Fruit fly (Drosophila melanogaster) whole organism, embryonic: Measurements from ENCODE around the gene pygo.
A peak's percentile ranks its signal among the peaks of the same experiment; 100 is the strongest.

Experiments
- B-H1 ChIP-seq: fragments of 200-800 bp; sonication (Bioruptor generic); IDR thresholded peaks from 3 replicates; pipeline ENCODE4 v1.3.6; 2022; ENCODE audit warnings: missing biosample characterization, missing genetic modification characterization
- Bdp1 ChIP-seq: fragments of 200-800 bp; sonication (Bioruptor generic); optimal IDR thresholded peaks from 3 replicates; lab custom pipeline; 2016; ENCODE audit warnings: missing biosample characterization, missing genetic modification characterization
- CG10267 ChIP-seq: fragments of 200-800 bp; sonication (Bioruptor generic); optimal IDR thresholded peaks from 2 replicates; lab custom pipeline; 2018; ENCODE audit warnings: missing biosample characterization, mild to moderate bottlenecking, missing genetic modification characterization, moderate library complexity
- CG10654 ChIP-seq: fragments of 200-800 bp; sonication (Bioruptor generic); optimal IDR thresholded peaks from 2 replicates; lab custom pipeline; 2016; ENCODE audit warnings: missing biosample characterization, missing genetic modification characterization
- CG10979 ChIP-seq: fragments of 200-800 bp; sonication (Bioruptor generic); optimal IDR thresholded peaks from 2 replicates; lab custom pipeline; 2018; ENCODE audit warnings: missing biosample characterization, mild to moderate bottlenecking, missing genetic modification characterization, moderate library complexity
- CG11093 ChIP-seq: fragments of 200-800 bp; sonication (Bioruptor generic); IDR thresholded peaks from 3 replicates; pipeline ENCODE4 v1.3.6; 2022; ENCODE audit warnings: missing biosample characterization, missing genetic modification characterization
- CG11695 ChIP-seq: fragments of 200-800 bp; sonication (Bioruptor generic); IDR thresholded peaks from 3 replicates; pipeline ENCODE4 v1.3.6; 2022; ENCODE audit warnings: missing biosample characterization, missing genetic modification characterization
- CG12299 ChIP-seq: fragments of 200-800 bp; sonication (Bioruptor generic); optimal IDR thresholded peaks from 2 replicates; lab custom pipeline; 2018; ENCODE audit warnings: missing biosample characterization, mild to moderate bottlenecking, missing genetic modification characterization
- CG12744 ChIP-seq: fragments of 200-800 bp; sonication (Bioruptor generic); optimal IDR thresholded peaks from 2 replicates; lab custom pipeline; 2016; ENCODE audit warnings: missing biosample characterization, missing genetic modification characterization
- CG12942 ChIP-seq: fragments of 200-800 bp; sonication (Bioruptor generic); optimal IDR thresholded peaks from 3 replicates; lab custom pipeline; 2016; ENCODE audit warnings: missing biosample characterization, missing genetic modification characterization
- CG13296 ChIP-seq: fragments of 200-800 bp; sonication (Bioruptor generic); optimal IDR thresholded peaks from 3 replicates; lab custom pipeline; 2018; ENCODE audit warnings: missing biosample characterization, mild to moderate bottlenecking, missing genetic modification characterization
- CG14050 ChIP-seq: fragments of 200-800 bp; sonication (Bioruptor generic); IDR thresholded peaks from 3 replicates; pipeline ENCODE4 v1.3.6; 2022; ENCODE audit warnings: missing biosample characterization, missing genetic modification characterization
- CG15479 ChIP-seq: fragments of 200-800 bp; sonication (Bioruptor generic); optimal IDR thresholded peaks from 3 replicates; lab custom pipeline; 2019; ENCODE audit warnings: missing biosample characterization, mild to moderate bottlenecking, missing genetic modification characterization, moderate library complexity
- CG1647 ChIP-seq: fragments of 200-800 bp; sonication (Bioruptor generic); optimal IDR thresholded peaks from 3 replicates; lab custom pipeline; 2016; ENCODE audit warnings: missing biosample characterization, missing genetic modification characterization
- CG16815 ChIP-seq: fragments of 200-800 bp; sonication (Bioruptor generic); optimal IDR thresholded peaks from 3 replicates; lab custom pipeline; 2017; ENCODE audit warnings: missing biosample characterization, mild to moderate bottlenecking, missing genetic modification characterization
- CG16863 ChIP-seq: fragments of 200-800 bp; sonication (Bioruptor generic); optimal IDR thresholded peaks from 3 replicates; lab custom pipeline; 2016; ENCODE audit warnings: missing biosample characterization, missing genetic modification characterization
- CG17186 ChIP-seq: fragments of 200-800 bp; sonication (Bioruptor generic); optimal IDR thresholded peaks from 3 replicates; lab custom pipeline; 2017; ENCODE audit warnings: missing biosample characterization, missing genetic modification reagents, missing genetic modification characterization
- CG17328 ChIP-seq: fragments of 200-800 bp; sonication (Bioruptor generic); IDR thresholded peaks from 2 replicates; pipeline ENCODE4 v1.3.6; 2022; ENCODE audit warnings: missing biosample characterization, missing genetic modification characterization
- CG2889 ChIP-seq: fragments of 200-800 bp; sonication (Bioruptor generic); IDR thresholded peaks from 3 replicates; pipeline ENCODE4 v1.3.6; 2022; ENCODE audit warnings: missing biosample characterization, missing genetic modification characterization
- CG3995 ChIP-seq: fragments of 200-800 bp; sonication (Bioruptor generic); optimal IDR thresholded peaks from 3 replicates; lab custom pipeline; 2016; ENCODE audit warnings: missing biosample characterization, missing genetic modification characterization
- CG4404 ChIP-seq: fragments of 200-800 bp; sonication (Bioruptor generic); IDR thresholded peaks from 2 replicates; pipeline ENCODE4 v1.3.6; 2022; ENCODE audit warnings: missing biosample characterization, missing genetic modification characterization
- CG4730 ChIP-seq: fragments of 200-800 bp; sonication (Bioruptor generic); IDR thresholded peaks from 2 replicates; pipeline ENCODE4 v1.3.6; 2022; ENCODE audit warnings: missing biosample characterization, missing genetic modification characterization
- CG4820 ChIP-seq: fragments of 200-800 bp; sonication (Bioruptor generic); optimal IDR thresholded peaks from 3 replicates; lab custom pipeline; 2016; ENCODE audit warnings: missing biosample characterization, missing genetic modification characterization
- CG6272 ChIP-seq: fragments of 200-800 bp; sonication (Bioruptor generic); IDR thresholded peaks from 2 replicates; pipeline ENCODE4 v1.3.6; 2022; ENCODE audit warnings: missing biosample characterization, missing genetic modification characterization
- CG6683 ChIP-seq: fragments of 200-800 bp; sonication (Bioruptor generic); optimal IDR thresholded peaks from 2 replicates; lab custom pipeline; 2017; ENCODE audit warnings: missing biosample characterization, mild to moderate bottlenecking, missing genetic modification characterization, missing genetic modification reagents
- CG6791 ChIP-seq: fragments of 200-800 bp; sonication (Bioruptor generic); IDR thresholded peaks from 3 replicates; pipeline ENCODE4 v1.3.6; 2022; ENCODE audit warnings: missing biosample characterization, missing genetic modification characterization; ENCODE audit not compliant: partially characterized antibody
- CG7928 ChIP-seq: fragments of 200-800 bp; sonication (Bioruptor generic); optimal IDR thresholded peaks from 2 replicates; lab custom pipeline; 2017; ENCODE audit warnings: missing biosample characterization, mild to moderate bottlenecking, missing genetic modification characterization
- CG8281 ChIP-seq: fragments of 200-800 bp; sonication (Bioruptor generic); optimal IDR thresholded peaks from 2 replicates; lab custom pipeline; 2018; ENCODE audit warnings: missing biosample characterization, mild to moderate bottlenecking, missing genetic modification characterization, moderate library complexity
- CG9797 ChIP-seq: fragments of 200-800 bp; sonication (Bioruptor generic); optimal IDR thresholded peaks from 3 replicates; lab custom pipeline; 2018; ENCODE audit warnings: missing biosample characterization, mild to moderate bottlenecking, missing genetic modification characterization
- CHES-1-like ChIP-seq: fragments of 200-800 bp; sonication (Bioruptor generic); optimal IDR thresholded peaks from 2 replicates; lab custom pipeline; 2016; ENCODE audit warnings: missing biosample characterization, missing genetic modification characterization
- D19B ChIP-seq: fragments of 200-800 bp; sonication (Bioruptor generic); optimal IDR thresholded peaks from 2 replicates; lab custom pipeline; 2017; ENCODE audit warnings: missing biosample characterization, mild to moderate bottlenecking, missing genetic modification characterization
- Dfd ChIP-seq, 2 experiments: fragments of >200 bp; optimal IDR thresholded peaks; 2 replicates each; lab custom pipeline; 2017; ENCODE audit warnings: missing biosample characterization in 2 of 2, missing genetic modification characterization in 2 of 2
- Kr ChIP-seq: fragments of 200-800 bp; sonication (Bioruptor generic); optimal IDR thresholded peaks from 2 replicates; lab custom pipeline; 2017; ENCODE audit warnings: missing biosample characterization, mild to moderate bottlenecking, missing genetic modification characterization
- Neu2 ChIP-seq: fragments of 200-800 bp; sonication (Bioruptor generic); optimal IDR thresholded peaks from 3 replicates; lab custom pipeline; 2016; ENCODE audit warnings: missing biosample characterization, missing genetic modification characterization, borderline replicate concordance
- Nf-YB ChIP-seq: fragments of 200-800 bp; sonication (Bioruptor generic); optimal IDR thresholded peaks from 3 replicates; lab custom pipeline; 2019; ENCODE audit warnings: missing biosample characterization, mild to moderate bottlenecking, missing genetic modification characterization, moderate library complexity
- Rfx ChIP-seq: fragments of 200-800 bp; sonication (Bioruptor generic); IDR thresholded peaks from 2 replicates; pipeline ENCODE4 v1.3.6; 2022; ENCODE audit warnings: missing biosample characterization, missing genetic modification characterization
- Sox102F ChIP-seq: fragments of 200-800 bp; sonication (Bioruptor generic); optimal IDR thresholded peaks from 2 replicates; lab custom pipeline; 2018; ENCODE audit warnings: missing biosample characterization, mild to moderate bottlenecking, missing genetic modification characterization, moderate library complexity
- Sry-δ ChIP-seq: fragments of 200-800 bp; sonication (Bioruptor generic); optimal IDR thresholded peaks from 2 replicates; lab custom pipeline; 2016; ENCODE audit warnings: missing biosample characterization, missing genetic modification characterization
- Taf1 ChIP-seq: fragments of 200-800 bp; sonication (Bioruptor generic); IDR thresholded peaks from 2 replicates; pipeline ENCODE4 v1.3.6; 2022; ENCODE audit warnings: missing biosample characterization, missing genetic modification characterization
- ap ChIP-seq: fragments of 200-800 bp; sonication (Bioruptor generic); IDR thresholded peaks from 2 replicates; pipeline ENCODE4 v1.3.6; 2022; ENCODE audit warnings: missing biosample characterization, missing genetic modification characterization
- bcd ChIP-seq: fragments of 200-800 bp; sonication (Bioruptor generic); optimal IDR thresholded peaks from 2 replicates; lab custom pipeline; 2017; ENCODE audit warnings: missing biosample characterization, mild to moderate bottlenecking, missing genetic modification characterization
- bowl ChIP-seq: fragments of 200-800 bp; sonication (Bioruptor generic); IDR thresholded peaks from 2 replicates; pipeline ENCODE4 v1.3.6; 2022; ENCODE audit warnings: missing biosample characterization, missing genetic modification characterization
- ems ChIP-seq: fragments of 200-800 bp; sonication (Bioruptor generic); optimal IDR thresholded peaks from 3 replicates; lab custom pipeline; 2016; ENCODE audit warnings: missing biosample characterization, missing genetic modification characterization
- fd96Cb ChIP-seq: fragments of 200-800 bp; sonication (Bioruptor generic); optimal IDR thresholded peaks from 2 replicates; lab custom pipeline; 2018; ENCODE audit warnings: missing biosample characterization, mild to moderate bottlenecking, missing genetic modification characterization, moderate library complexity
- gce ChIP-seq: fragments of 200-800 bp; sonication (Bioruptor generic); IDR thresholded peaks from 3 replicates; pipeline ENCODE4 v1.3.6; 2022; ENCODE audit warnings: missing biosample characterization, missing genetic modification characterization
- hb ChIP-seq: fragments of 200-800 bp; sonication (Bioruptor generic); IDR thresholded peaks from 3 replicates; pipeline ENCODE4 v1.3.6; 2022; ENCODE audit warnings: missing biosample characterization, missing genetic modification characterization; ENCODE audit not compliant: partially characterized antibody
- her ChIP-seq: fragments of 200-800 bp; sonication (Bioruptor generic); optimal IDR thresholded peaks from 2 replicates; lab custom pipeline; 2016; ENCODE audit warnings: missing biosample characterization, missing genetic modification characterization
- insv ChIP-seq, 2 experiments: fragments of 200-800 bp; sonication (Bioruptor generic); optimal IDR thresholded peaks; 3 replicates each; lab custom pipeline; 2016 to 2018; ENCODE audit warnings: missing biosample characterization in 2 of 2, missing genetic modification characterization in 2 of 2
- mirr ChIP-seq: fragments of 200-800 bp; sonication (Bioruptor generic); optimal IDR thresholded peaks from 3 replicates; lab custom pipeline; 2018; ENCODE audit warnings: missing biosample characterization, mild to moderate bottlenecking, missing genetic modification characterization
- psq ChIP-seq: fragments of 200-800 bp; sonication (Bioruptor generic); optimal IDR thresholded peaks from 2 replicates; lab custom pipeline; 2017; ENCODE audit warnings: missing biosample characterization, missing genetic modification characterization
- sima ChIP-seq: fragments of 200-800 bp; sonication (Bioruptor generic); optimal IDR thresholded peaks from 2 replicates; lab custom pipeline; 2016; ENCODE audit warnings: missing biosample characterization, missing genetic modification characterization
- sisA ChIP-seq: fragments of 200-800 bp; sonication (Bioruptor generic); IDR thresholded peaks from 2 replicates; pipeline ENCODE4 v1.3.6; 2022; ENCODE audit warnings: missing biosample characterization, missing genetic modification characterization
- wek ChIP-seq: fragments of 200-800 bp; sonication (Bioruptor generic); optimal IDR thresholded peaks from 3 replicates; lab custom pipeline; 2018; ENCODE audit warnings: missing biosample characterization, mild to moderate bottlenecking, missing genetic modification characterization, moderate library complexity

pygo gene

dm6 chr3R:31571885-31572292 lies 8.6 kb downstream of the pygo start, which contains the start of gene gammaCOP (continued):
- no peak for TF ChIP-seq bowl (GFP tag; lab: Robert Waterston, UW)
- TF ChIP-seq CG6791 (GFP tag; lab: Robert Waterston, UW): peak; percentile 78; the same call in 2 of the 3 replicates
- no peak for TF ChIP-seq mirr (GFP tag; lab: Kevin White, UChicago)
- TF ChIP-seq CG8281 (tag; lab: Kevin White, UChicago): no peak
- TF ChIP-seq CG17328: no peak
- TF ChIP-seq ems: peak; percentile 15
- peak; percentile 80 for TF ChIP-seq hb (GFP tag; lab: Robert Waterston, UW)
- no peak for TF ChIP-seq CHES-1-like (GFP tag; lab: Kevin White, UChicago)
- TF ChIP-seq sima (GFP tag; lab: Kevin White, UChicago): no peak
- TF ChIP-seq Dfd (GFP tag; optimal IDR thresholded peaks at IDR 0.05; lab: Kevin White, UChicago): no peak
- no peak for TF ChIP-seq CG11093 (GFP tag; lab: Robert Waterston, UW)
- no peak for TF ChIP-seq CG17186 (GFP tag; lab: Kevin White, UChicago)
- no peak for TF ChIP-seq bcd (GFP tag; lab: Kevin White, UChicago)
- TF ChIP-seq CG10979 (tag; lab: Kevin White, UChicago): no peak
- TF ChIP-seq CG2889 (GFP tag; lab: Robert Waterston, UW): no peak
- peak; percentile 83 for TF ChIP-seq Sry-δ (GFP tag; lab: Kevin White, UChicago)
- TF ChIP-seq CG13296 (GFP tag; lab: Kevin White, UChicago): no peak
- TF ChIP-seq CG12299: no peak
- no peak for TF ChIP-seq psq (GFP tag; lab: Kevin White, UChicago)
- no peak for TF ChIP-seq insv (GFP tag; optimal IDR thresholded peaks at IDR 0.05; lab: Kevin White, UChicago)
- no peak for TF ChIP-seq Nf-YB
- TF ChIP-seq CG11695 (GFP tag; lab: Robert Waterston, UW): no peak
- TF ChIP-seq sisA (GFP tag; lab: Robert Waterston, UW): no peak
- no peak for TF ChIP-seq Rfx (GFP tag; lab: Robert Waterston, UW)
- TF ChIP-seq CG12942 (GFP tag; lab: Kevin White, UChicago): no peak
- no peak for TF ChIP-seq ap (GFP tag; lab: Robert Waterston, UW)
- TF ChIP-seq CG16863 (GFP tag; lab: Kevin White, UChicago): no peak
- TF ChIP-seq CG14050 (GFP tag; lab: Robert Waterston, UW): no peak
- no peak for TF ChIP-seq CG12744 (GFP tag; lab: Kevin White, UChicago)
- TF ChIP-seq Sox102F (GFP tag; lab: Kevin White, UChicago): no peak
- TF ChIP-seq CG10267: no peak
- no peak for TF ChIP-seq Taf1
- no peak for TF ChIP-seq gce (GFP tag; lab: Robert Waterston, UW)
- no peak for TF ChIP-seq Neu2 (GFP tag; lab: Kevin White, UChicago)
- TF ChIP-seq D19B: no peak
- no peak for TF ChIP-seq CG1647 (GFP tag; lab: Kevin White, UChicago)
- TF ChIP-seq Kr: no peak
- no peak for TF ChIP-seq CG16815 (GFP tag; lab: Kevin White, UChicago)
- TF ChIP-seq CG7928 (GFP tag; lab: Kevin White, UChicago): no peak
- no peak for TF ChIP-seq CG4820 (GFP tag; lab: Kevin White, UChicago)
- TF ChIP-seq wek (GFP tag; lab: Kevin White, UChicago): no peak
- no peak for TF ChIP-seq fd96Cb (tag; lab: Kevin White, UChicago)
- no peak for TF ChIP-seq CG4404 (GFP tag; lab: Robert Waterston, UW)
- TF ChIP-seq CG10654 (GFP tag; lab: Kevin White, UChicago): no peak
- TF ChIP-seq B-H1 (GFP tag; lab: Robert Waterston, UW): no peak
- peak; percentile 15 for TF ChIP-seq her (GFP tag; lab: Kevin White, UChicago)
- TF ChIP-seq CG4730 (GFP tag; lab: Robert Waterston, UW): no peak
- TF ChIP-seq Bdp1 (GFP tag; lab: Kevin White, UChicago): no peak
- TF ChIP-seq CG9797: no peak
- TF ChIP-seq CG6272: no peak
- no peak for TF ChIP-seq CG3995 (GFP tag; lab: Kevin White, UChicago)
- TF ChIP-seq CG15479 (GFP tag; lab: Kevin White, UChicago): no peak
- TF ChIP-seq CG6683: no peak
